Worm (Caenorhabditis elegans): ENCODE measurements around the gene F53F4.4.

Gene F53F4.4

ce11 chrV:13563841-13564240, 29.3 kb upstream of the F53F4.4 start, which contains the start of gene grl-17:
grl-17 (minus strand) TSS chrV:13563941.
- no peak for TF ChIP-seq duxl-1 (tag; optimal IDR thresholded peaks at IDR 0.05; ENCODE audit: poor library complexity)
- TF ChIP-seq gei-8 (GFP tag; optimal IDR thresholded peaks at IDR 0.05) = no peak
- no peak for TF ChIP-seq nhr-237 (tag; optimal IDR thresholded peaks at IDR 0.05)
- TF ChIP-seq vab-7 (GFP tag; IDR thresholded peaks at IDR 0.05) = no peak
- TF ChIP-seq arid-1 (GFP tag; conservative IDR thresholded peaks at IDR 0.05) = no peak
- no peak for TF ChIP-seq F49E8.2 (tag; optimal IDR thresholded peaks at IDR 0.05; ENCODE audit: borderline replicate concordance)
- TF ChIP-seq ceh-82 (tag; optimal IDR thresholded peaks at IDR 0.05) = no peak
- TF ChIP-seq unc-62 (GFP tag; optimal IDR thresholded peaks at IDR 0.05 in 1 of 2) = peak in 1 of 2 experiments; percentile 87
- TF ChIP-seq unc-62 (tag; optimal IDR thresholded peaks at IDR 0.05) = no peak

DNA sequence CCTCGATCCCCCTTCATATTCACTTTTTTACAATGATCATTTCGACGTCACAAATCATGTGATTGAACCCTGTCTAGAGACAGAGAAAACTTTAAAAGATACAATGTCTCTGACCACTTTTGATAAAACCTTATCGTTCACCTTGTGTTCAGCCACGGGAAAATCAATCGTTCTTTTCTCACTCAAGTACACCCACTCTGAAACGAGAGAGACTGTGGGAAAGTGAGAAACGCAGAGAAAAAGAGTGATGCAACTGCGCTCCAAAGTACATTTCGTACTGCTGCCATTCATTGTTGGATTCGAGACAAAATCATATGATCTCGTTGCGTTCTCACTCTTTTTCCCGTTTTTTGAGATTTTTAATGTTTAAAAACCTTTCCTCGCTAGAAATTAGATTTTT, 28.0 kb upstream of the F53F4.4 start:
- no peak for TF ChIP-seq nhr-111 (GFP tag; optimal IDR thresholded peaks at IDR 0.05)
- TF ChIP-seq aly-2 (tag; optimal IDR thresholded peaks at IDR 0.05) = no peak
- TF ChIP-seq zip-2 (tag; optimal IDR thresholded peaks at IDR 0.05) = no peak
- TF ChIP-seq Y5F2A.4 (GFP tag; optimal IDR thresholded peaks at IDR 0.05) = no peak
- TF ChIP-seq pqm-1 (tag; optimal IDR thresholded peaks at IDR 0.05) = peak; percentile 81
- TF ChIP-seq hlh-11 (tag; optimal IDR thresholded peaks at IDR 0.05) = peak; percentile 97
- no peak for TF ChIP-seq daf-19 (GFP tag; conservative IDR thresholded peaks at IDR 0.05)
- peak; percentile 10 to 72 for TF ChIP-seq hif-1 (tag; optimal IDR thresholded peaks at IDR 0.05)
- TF ChIP-seq nhr-41 (GFP tag; IDR thresholded peaks at IDR 0.05) = peak; percentile 80; the same call in 1 of the 2 replicates
- TF ChIP-seq dmd-9 (GFP tag; IDR thresholded peaks at IDR 0.05) = no peak
- TF ChIP-seq ceh-20 (GFP tag; IDR thresholded peaks at IDR 0.05) = peak; percentile 68
- TF ChIP-seq hlh-30 (tag; optimal IDR thresholded peaks at IDR 0.05; ENCODE audit: insufficient read depth) = peak; percentile 99
- TF ChIP-seq tra-1 (GFP tag; IDR thresholded peaks at IDR 0.05) = peak; percentile 58; the same call in 1 of the 2 replicates
- TF ChIP-seq ztf-7 (tag; optimal IDR thresholded peaks at IDR 0.05) = peak; percentile 81
- TF ChIP-seq nhr-25 (tag; optimal IDR thresholded peaks at IDR 0.05; ENCODE audit: borderline replicate concordance, insufficient read depth) = peak; percentile 47
- peak; percentile 98 for TF ChIP-seq nhr-6 (tag; optimal IDR thresholded peaks at IDR 0.05)
- peak; percentile 70 for TF ChIP-seq nhr-76 (tag; optimal IDR thresholded peaks at IDR 0.05)
- peak; percentile 69 for TF ChIP-seq php-3 (GFP tag; IDR thresholded peaks at IDR 0.05)
- peak; percentile 78 for TF ChIP-seq rbr-2 (tag; optimal IDR thresholded peaks at IDR 0.05)
- peak; percentile 95 for TF ChIP-seq nhr-28 (tag; optimal IDR thresholded peaks at IDR 0.05)
- no peak for TF ChIP-seq ceh-28 (tag; optimal IDR thresholded peaks at IDR 0.05)
- TF ChIP-seq nhr-42 (GFP tag; IDR thresholded peaks at IDR 0.05) = 0 out of 2 replicates have a peak, but pooled peaks have one; percentile 65
- TF ChIP-seq lin-1 (GFP tag; IDR thresholded peaks at IDR 0.05) = peak; percentile 54; the same call in 1 of the 2 replicates
- no peak for TF ChIP-seq sdz-12 (GFP tag; optimal IDR thresholded peaks at IDR 0.05)
- TF ChIP-seq ceh-62 (tag; optimal IDR thresholded peaks at IDR 0.05) = no peak
- TF ChIP-seq T26A8.4 (GFP tag; IDR thresholded peaks at IDR 0.05) = peak; percentile 81
- TF ChIP-seq tag-97 (GFP tag; IDR thresholded peaks at IDR 0.05) = no peak
- TF ChIP-seq lir-3 (tag; optimal IDR thresholded peaks at IDR 0.05) = no peak
- TF ChIP-seq nhr-102 (tag; optimal IDR thresholded peaks at IDR 0.05) = peak; percentile 83
- no peak for TF ChIP-seq D1046.2 (GFP tag; IDR thresholded peaks at IDR 0.05)
- peak; percentile 83 for TF ChIP-seq ama-1 (optimal IDR thresholded peaks at IDR 0.05)
- TF ChIP-seq ctbp-1 (GFP tag; IDR thresholded peaks at IDR 0.05) = 0 out of 2 replicates have a peak, but pooled peaks have one; percentile 48
- peak; percentile 95 for TF ChIP-seq lin-38 (GFP tag; IDR thresholded peaks at IDR 0.05)
- TF ChIP-seq egl-27 (tag; optimal IDR thresholded peaks at IDR 0.05) = no peak
- no peak for TF ChIP-seq fos-1 (tag; optimal IDR thresholded peaks at IDR 0.05)
- no peak for TF ChIP-seq skn-1 (tag; optimal IDR thresholded peaks at IDR 0.05)
- peak; percentile 95 for TF ChIP-seq mep-1 (tag; optimal IDR thresholded peaks at IDR 0.05)
- TF ChIP-seq vab-7 (GFP tag; IDR thresholded peaks at IDR 0.05) = no peak
- TF ChIP-seq attf-4 (tag; optimal IDR thresholded peaks at IDR 0.05) = no peak
- TF ChIP-seq Y75B8A.6 (GFP tag; IDR thresholded peaks at IDR 0.05) = no peak
- no peak for TF ChIP-seq F10B5.3 (tag; optimal IDR thresholded peaks at IDR 0.05)
- TF ChIP-seq Y48G9A.11 (GFP tag; IDR thresholded peaks at IDR 0.05) = no peak; the same call in 1 of the 2 replicates
- TF ChIP-seq madf-5 (GFP tag; IDR thresholded peaks at IDR 0.05) = no peak
